Worm (Caenorhabditis elegans): ENCODE measurements around the gene ubc-22.

ubc-22 gene

DNA sequence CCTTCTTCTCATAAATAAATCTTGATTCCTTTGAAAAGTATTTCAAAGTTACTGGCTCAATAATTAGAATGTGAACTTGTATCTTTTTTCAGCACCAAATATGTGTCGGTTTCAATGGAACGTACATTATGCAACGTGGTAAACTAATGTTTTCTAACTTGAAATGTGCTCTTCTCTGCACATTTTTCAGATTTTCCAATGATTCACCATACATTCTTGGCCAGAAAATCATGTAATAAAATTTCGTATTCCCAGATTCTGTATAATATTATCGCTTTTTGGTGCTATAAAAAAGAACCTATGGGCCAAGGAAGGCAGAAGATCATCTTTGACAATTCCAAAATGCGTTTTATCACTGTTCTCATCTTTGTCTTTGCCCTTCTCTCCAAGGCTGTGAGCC is 8.0 kb downstream of the ubc-22 start, which contains the start of gene C06E2.9:
Gene C06E2.9 (plus strand): TSS at position 301 of the 400 bp plus-strand sequence.
- TF ChIP-seq ets-7 (tag; optimal IDR thresholded peaks at IDR 0.05) (no peak), aly-1 (tag; optimal IDR thresholded peaks at IDR 0.05) (no peak), hnd-1 (tag; optimal IDR thresholded peaks at IDR 0.05) (no peak), flt-1 (GFP tag; IDR thresholded peaks at IDR 0.05) (no peak), tra-4 (tag; optimal IDR thresholded peaks at IDR 0.05) (no peak), scrt-1 (GFP tag; IDR thresholded peaks at IDR 0.05) (no peak), F13C5.2 (tag; optimal IDR thresholded peaks at IDR 0.05) (no peak), tbx-37 (GFP tag; conservative IDR thresholded peaks at IDR 0.05) (no peak), hmbx-1 (tag; optimal IDR thresholded peaks at IDR 0.05) (no peak), pes-1 (GFP tag; IDR thresholded peaks at IDR 0.05) (no peak), tbx-11 (GFP tag; IDR thresholded peaks at IDR 0.05) (no peak), sea-1 (GFP tag; conservative IDR thresholded peaks at IDR 0.05) (no peak), ceh-13 (GFP tag; optimal IDR thresholded peaks at IDR 0.05) (no peak), hmg-4 (GFP tag; optimal IDR thresholded peaks at IDR 0.05) (no peak), ama-1 (optimal IDR thresholded peaks at IDR 0.05) (no peak), B0310.2 (tag; optimal IDR thresholded peaks at IDR 0.05) (no peak), ceh-36 (tag; optimal IDR thresholded peaks at IDR 0.05) (no peak)

- TF ChIP-seq ceh-13 (GFP tag; optimal IDR thresholded peaks at IDR 0.05) (no peak), sea-1 (GFP tag; conservative IDR thresholded peaks at IDR 0.05) (no peak), aly-1 (tag; optimal IDR thresholded peaks at IDR 0.05) (no peak), scrt-1 (GFP tag; IDR thresholded peaks at IDR 0.05) (no peak), pes-1 (GFP tag; IDR thresholded peaks at IDR 0.05) (no peak), hmg-4 (GFP tag; optimal IDR thresholded peaks at IDR 0.05) (no peak), hmbx-1 (tag; optimal IDR thresholded peaks at IDR 0.05) (no peak), tbx-37 (GFP tag; conservative IDR thresholded peaks at IDR 0.05) (no peak), tra-4 (tag; optimal IDR thresholded peaks at IDR 0.05) (no peak), flt-1 (GFP tag; IDR thresholded peaks at IDR 0.05) (no peak), ceh-36 (tag; optimal IDR thresholded peaks at IDR 0.05) (no peak), ama-1 (optimal IDR thresholded peaks at IDR 0.05) (no peak), hnd-1 (tag; optimal IDR thresholded peaks at IDR 0.05) (no peak), B0310.2 (tag; optimal IDR thresholded peaks at IDR 0.05) (no peak), tbx-11 (GFP tag; IDR thresholded peaks at IDR 0.05) (no peak), ets-7 (tag; optimal IDR thresholded peaks at IDR 0.05) (no peak), F13C5.2 (tag; optimal IDR thresholded peaks at IDR 0.05) (no peak)
Measured at ce11 chrX:8859538-8859937, 9.4 kb downstream of the ubc-22 start.

- TF ChIP-seq hmbx-1 (tag; optimal IDR thresholded peaks at IDR 0.05) (no peak), scrt-1 (GFP tag; IDR thresholded peaks at IDR 0.05) (no peak), flt-1 (GFP tag; IDR thresholded peaks at IDR 0.05) (no peak), B0310.2 (tag; optimal IDR thresholded peaks at IDR 0.05) (no peak), ama-1 (optimal IDR thresholded peaks at IDR 0.05) (no peak), sea-1 (GFP tag; conservative IDR thresholded peaks at IDR 0.05) (no peak), ceh-36 (tag; optimal IDR thresholded peaks at IDR 0.05) (no peak), tbx-11 (GFP tag; IDR thresholded peaks at IDR 0.05) (no peak), ets-7 (tag; optimal IDR thresholded peaks at IDR 0.05) (no peak), F13C5.2 (tag; optimal IDR thresholded peaks at IDR 0.05) (no peak), ceh-13 (GFP tag; optimal IDR thresholded peaks at IDR 0.05) (no peak), aly-1 (tag; optimal IDR thresholded peaks at IDR 0.05) (no peak), tbx-37 (GFP tag; conservative IDR thresholded peaks at IDR 0.05) (no peak), hmg-4 (GFP tag; optimal IDR thresholded peaks at IDR 0.05) (no peak), pes-1 (GFP tag; IDR thresholded peaks at IDR 0.05) (no peak), hnd-1 (tag; optimal IDR thresholded peaks at IDR 0.05) (no peak)
Measured at ce11 chrX:8857904-8858612, 10.9 kb downstream of the ubc-22 start, which contains the start of gene C06E2.5. Gene C06E2.5 (minus strand): TSS chrX:8857954.

DNA sequence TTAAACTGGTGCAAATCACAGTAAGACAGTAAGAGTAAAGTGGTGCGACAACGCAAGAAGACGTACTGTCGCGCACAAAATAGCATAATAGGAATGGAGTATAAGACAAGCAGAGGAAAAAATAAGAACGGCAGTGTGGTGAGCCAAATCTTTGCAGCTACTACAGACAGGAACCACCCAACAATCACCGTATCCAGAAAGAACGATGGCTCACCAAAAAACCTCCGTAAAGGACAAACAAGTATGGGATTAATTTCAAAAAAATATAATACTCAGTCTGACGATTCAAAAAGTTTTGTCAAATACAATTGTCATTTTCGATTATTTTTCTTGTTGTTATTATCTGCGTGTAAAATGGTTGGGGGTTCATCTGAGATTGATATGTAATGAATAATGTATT is 14.6 kb downstream of the ubc-22 start:
- no peak for TF ChIP-seq B0310.2 (tag; optimal IDR thresholded peaks at IDR 0.05)

DNA sequence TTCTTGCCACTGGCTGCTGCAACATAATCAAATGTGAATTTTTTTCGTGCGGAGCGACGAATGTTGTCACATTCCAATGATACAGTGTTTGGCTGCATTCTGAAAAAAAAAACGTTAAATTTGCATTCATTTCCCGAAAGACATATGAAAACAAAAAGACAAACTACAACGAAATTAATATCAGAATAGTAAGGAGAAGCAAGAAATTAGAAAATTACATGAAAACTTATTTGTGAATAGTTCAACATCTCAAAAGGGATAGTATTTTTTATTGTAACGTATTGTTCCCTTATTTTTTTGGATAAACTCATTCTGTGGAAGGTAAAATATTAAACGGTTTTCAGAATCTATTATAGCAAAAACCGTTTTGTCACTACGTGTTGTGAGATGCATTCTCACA is 15.4 kb downstream of the ubc-22 start, which contains the start of gene sprp-4:
Gene sprp-4 (minus strand): TSS at position 101 of the 400 bp plus-strand sequence.
- no peak for TF ChIP-seq tbx-37 (GFP tag; conservative IDR thresholded peaks at IDR 0.05)
- no peak for TF ChIP-seq hmbx-1 (tag; optimal IDR thresholded peaks at IDR 0.05)
- no peak for TF ChIP-seq tra-4 (tag; optimal IDR thresholded peaks at IDR 0.05)
- no peak for TF ChIP-seq flt-1 (GFP tag; IDR thresholded peaks at IDR 0.05)
- TF ChIP-seq aly-1 (tag; optimal IDR thresholded peaks at IDR 0.05): no peak
- no peak for TF ChIP-seq hnd-1 (tag; optimal IDR thresholded peaks at IDR 0.05)
- TF ChIP-seq ets-7 (tag; optimal IDR thresholded peaks at IDR 0.05): no peak
- TF ChIP-seq B0310.2 (tag; optimal IDR thresholded peaks at IDR 0.05): no peak
- no peak for TF ChIP-seq sea-1 (GFP tag; conservative IDR thresholded peaks at IDR 0.05)

- no peak for TF ChIP-seq ets-7 (tag; optimal IDR thresholded peaks at IDR 0.05)
- no peak for TF ChIP-seq flt-1 (GFP tag; IDR thresholded peaks at IDR 0.05)
- TF ChIP-seq hmbx-1 (tag; optimal IDR thresholded peaks at IDR 0.05): no peak
- TF ChIP-seq ceh-13 (GFP tag; optimal IDR thresholded peaks at IDR 0.05): no peak
Measured at ce11 chrX:8846447-8847237, 22.3 kb downstream of the ubc-22 start, which contains the start of gene C28G1.10. Gene C28G1.10 (plus strand): TSS chrX:8847122.

DNA sequence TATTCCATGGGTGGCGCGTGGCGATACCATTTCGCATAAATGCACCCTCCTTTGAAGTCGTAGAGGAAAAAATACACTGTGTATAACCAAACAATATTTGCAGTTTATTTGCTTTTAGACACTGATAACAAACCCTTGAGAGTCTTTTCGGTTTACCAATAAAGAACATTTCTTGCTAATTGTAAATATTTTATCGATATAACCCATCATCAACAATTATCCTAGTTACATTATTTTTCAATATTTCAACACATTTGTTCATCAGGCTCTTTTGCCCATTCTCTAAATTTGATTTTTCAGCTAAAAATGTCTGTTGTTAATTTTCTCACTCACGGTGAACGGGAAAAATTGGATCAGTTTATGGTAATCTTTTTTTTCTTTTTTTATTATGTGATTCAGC is 25.0 kb downstream of the ubc-22 start, which contains the start of gene ubc-23:
Gene ubc-23 (plus strand): TSS at position 301 of the 400 bp plus-strand sequence.
- TF ChIP-seq sea-1 (GFP tag; conservative IDR thresholded peaks at IDR 0.05) (no peak), ets-7 (tag; optimal IDR thresholded peaks at IDR 0.05) (no peak), F13C5.2 (tag; optimal IDR thresholded peaks at IDR 0.05) (no peak), ama-1 (optimal IDR thresholded peaks at IDR 0.05) (no peak), pes-1 (GFP tag; IDR thresholded peaks at IDR 0.05) (no peak), hmg-4 (GFP tag; optimal IDR thresholded peaks at IDR 0.05) (no peak), tbx-11 (GFP tag; IDR thresholded peaks at IDR 0.05) (no peak), B0310.2 (tag; optimal IDR thresholded peaks at IDR 0.05) (no peak), tra-4 (tag; optimal IDR thresholded peaks at IDR 0.05) (no peak), hnd-1 (tag; optimal IDR thresholded peaks at IDR 0.05) (no peak), aly-1 (tag; optimal IDR thresholded peaks at IDR 0.05) (no peak), ceh-36 (tag; optimal IDR thresholded peaks at IDR 0.05) (no peak), ceh-13 (GFP tag; optimal IDR thresholded peaks at IDR 0.05) (no peak), tbx-37 (GFP tag; conservative IDR thresholded peaks at IDR 0.05) (no peak), hmbx-1 (tag; optimal IDR thresholded peaks at IDR 0.05) (no peak), scrt-1 (GFP tag; IDR thresholded peaks at IDR 0.05) (no peak), flt-1 (GFP tag; IDR thresholded peaks at IDR 0.05) (no peak)
